Worm (Caenorhabditis elegans): ENCODE results near the gene twk-39.

DNA sequence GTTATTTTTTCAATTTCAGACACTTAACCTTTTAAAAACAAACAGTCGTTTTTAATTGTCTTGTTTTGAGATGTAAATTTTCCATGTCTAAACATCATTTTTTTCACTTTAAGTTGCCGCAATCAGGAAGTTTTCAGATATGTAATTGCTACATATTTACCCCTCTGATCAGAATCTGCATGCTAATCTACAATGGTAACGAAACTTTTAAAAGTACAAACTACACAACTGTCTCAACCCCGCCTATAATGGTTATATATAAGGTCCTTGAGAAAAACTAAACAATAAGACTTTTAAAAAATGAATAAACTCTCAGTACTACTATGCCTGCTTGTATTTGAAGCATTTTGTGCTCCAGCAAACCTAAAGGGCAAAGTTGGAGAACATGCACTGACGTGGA lies 13.3 kb downstream of the twk-39 start, which contains the start of gene C18D11.9:
- TF ChIP-seq ztf-26 (tag; optimal IDR thresholded peaks at IDR 0.05): no peak
- no peak for TF ChIP-seq ztf-3 (GFP tag; optimal IDR thresholded peaks at IDR 0.05)
- TF ChIP-seq efl-1 (GFP tag; optimal IDR thresholded peaks at IDR 0.05): no peak
- TF ChIP-seq snpc-4 (GFP tag; optimal IDR thresholded peaks at IDR 0.05): no peak
- no peak for TF ChIP-seq snpc-4 (tag; optimal IDR thresholded peaks at IDR 0.05)
- TF ChIP-seq nhr-80 (tag; optimal IDR thresholded peaks at IDR 0.05): no peak
- no peak for TF ChIP-seq atf-7 (tag; optimal IDR thresholded peaks at IDR 0.05)
- TF ChIP-seq F49E8.2 (tag; optimal IDR thresholded peaks at IDR 0.05; ENCODE audit: insufficient read depth): no peak
- no peak for TF ChIP-seq F52B5.7 (tag; optimal IDR thresholded peaks at IDR 0.05)
- TF ChIP-seq ceh-100 (GFP tag; IDR thresholded peaks at IDR 0.05): no peak
- TF ChIP-seq Y53F4B.3 (GFP tag; IDR thresholded peaks at IDR 0.05): no peak
- TF ChIP-seq rpc-1 (optimal IDR thresholded peaks at IDR 0.05): no peak
- no peak for TF ChIP-seq rpc-1 (tag; optimal IDR thresholded peaks at IDR 0.05)
